Worm (Caenorhabditis elegans): ENCODE data around the gene clec-208.

DNA sequence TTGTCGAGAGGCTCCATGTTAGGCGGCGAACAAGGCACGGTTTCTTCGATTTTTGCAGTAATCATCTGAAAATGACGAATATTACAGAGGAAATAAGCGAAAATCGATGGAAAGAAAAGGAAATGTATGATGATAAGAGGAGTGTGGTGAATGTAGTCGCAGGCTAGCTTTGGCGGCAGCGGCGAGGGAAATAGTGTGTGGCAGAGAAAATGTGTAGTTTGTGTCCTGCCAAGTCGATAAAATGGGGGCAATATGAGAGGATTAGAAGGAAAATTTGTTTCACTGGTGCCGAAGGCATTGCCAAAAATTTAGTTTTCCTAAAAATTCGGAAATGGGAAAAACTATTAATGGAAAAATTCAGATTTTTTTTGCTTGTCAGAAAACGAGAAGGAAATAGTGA, 31.0 kb upstream of the clec-208 start, which contains the start of gene nhr-86:
- TF ChIP-seq egl-27 (tag; optimal IDR thresholded peaks at IDR 0.05) (no peak), nhr-12 (tag; optimal IDR thresholded peaks at IDR 0.05) (no peak), mab-5 (tag; optimal IDR thresholded peaks at IDR 0.05) (no peak), fos-1 (tag; optimal IDR thresholded peaks at IDR 0.05) (peak; percentile 30), unc-62 (GFP tag; optimal IDR thresholded peaks at IDR 0.05) (no peak), ceh-82 (tag; optimal IDR thresholded peaks at IDR 0.05) (no peak), lin-11 (tag; optimal IDR thresholded peaks at IDR 0.05) (no peak), lin-39 (tag; optimal IDR thresholded peaks at IDR 0.05) (no peak), elt-3 (tag; optimal IDR thresholded peaks at IDR 0.05) (no peak)

All from whole organism, L2 larva.